Fruit fly (Drosophila melanogaster): ENCODE data around the gene CG7794.

- TF ChIP-seq Lpt (GFP tag; optimal IDR thresholded peaks at IDR 0.05): no peak
- no peak for TF ChIP-seq fd85E (GFP tag; optimal IDR thresholded peaks at IDR 0.05)
- TF ChIP-seq CG9139 (GFP tag; optimal IDR thresholded peaks at IDR 0.05): no peak
- no peak for TF ChIP-seq CG6808 (GFP tag; optimal IDR thresholded peaks at IDR 0.05)
- peak; percentile 30 for TF ChIP-seq pdm3 (GFP tag; optimal IDR thresholded peaks at IDR 0.05)
- no peak for TF ChIP-seq eg (GFP tag; IDR thresholded peaks at IDR 0.05)
- TF ChIP-seq acj6 (GFP tag; optimal IDR thresholded peaks at IDR 0.05): peak; percentile 43
- TF ChIP-seq achi (GFP tag; optimal IDR thresholded peaks at IDR 0.05): peak; percentile 22
- TF ChIP-seq spab (GFP tag; optimal IDR thresholded peaks at IDR 0.05): no peak
- TF ChIP-seq CG16779 (tag; optimal IDR thresholded peaks at IDR 0.05): no peak
- no peak for TF ChIP-seq Sox15 (GFP tag; optimal IDR thresholded peaks at IDR 0.05)
Observed at dm6 chr3R:18021261-18021679, 2.2 kb upstream of the CG7794 start, which contains the start of gene CG7785.

Measured in whole organism, prepupa.